Worm (Caenorhabditis elegans): Measurements from ENCODE around the gene ule-5.

Gene ule-5

ce11 chrX:11896708-11897107 lies 13.8 kb downstream of the ule-5 start:
- no peak for TF ChIP-seq K12H6.12 (tag; optimal IDR thresholded peaks at IDR 0.05)
- TF ChIP-seq ceh-91 (GFP tag; IDR thresholded peaks at IDR 0.05) = no peak
- no peak for TF ChIP-seq C17E4.6 (GFP tag; IDR thresholded peaks at IDR 0.05)
- TF ChIP-seq hlh-12 (tag; optimal IDR thresholded peaks at IDR 0.05) = no peak
- no peak for TF ChIP-seq F52B5.7 (tag; optimal IDR thresholded peaks at IDR 0.05)
- no peak for TF ChIP-seq lin-40 (tag; optimal IDR thresholded peaks at IDR 0.05)

- TF ChIP-seq rec-8 (tag; optimal IDR thresholded peaks at IDR 0.05) (no peak), F57A8.1 (GFP tag; optimal IDR thresholded peaks at IDR 0.05) (no peak), ztf-3 (GFP tag; optimal IDR thresholded peaks at IDR 0.05) (no peak)
Observed at ce11 chrX:11898040-11898439, 15.1 kb downstream of the ule-5 start, which contains the start of gene Y62H9A.9. TSS of gene Y62H9A.9 (minus strand) at chrX:11898140.

- no peak for TF ChIP-seq hsf-1 (GFP tag; IDR thresholded peaks at IDR 0.05)
- TF ChIP-seq snpc-1.3 (tag; optimal IDR thresholded peaks at IDR 0.05; ENCODE audit: insufficient read depth) = no peak
- no peak for TF ChIP-seq nfya-1 (tag; optimal IDR thresholded peaks at IDR 0.05; ENCODE audit: borderline replicate concordance, insufficient read depth)
- no peak for TF ChIP-seq tbp1 (GFP tag; optimal IDR thresholded peaks at IDR 0.05)
- TF ChIP-seq unc-130 (GFP tag; optimal IDR thresholded peaks at IDR 0.05) = no peak
- no peak for TF ChIP-seq nhr-80 (tag; optimal IDR thresholded peaks at IDR 0.05)
- no peak for TF ChIP-seq chd-7 (tag; optimal IDR thresholded peaks at IDR 0.05)
- TF ChIP-seq F57A8.1 (GFP tag; optimal IDR thresholded peaks at IDR 0.05) = no peak
- TF ChIP-seq K12H6.12 (tag; optimal IDR thresholded peaks at IDR 0.05) = no peak
- no peak for TF ChIP-seq sptf-2 (GFP tag; optimal IDR thresholded peaks at IDR 0.05)
- no peak for TF ChIP-seq hmg-1.2 (GFP tag; IDR thresholded peaks at IDR 0.05)
- no peak for TF ChIP-seq nhr-90 (tag; optimal IDR thresholded peaks at IDR 0.05)
- no peak for TF ChIP-seq F10E7.11 (tag; optimal IDR thresholded peaks at IDR 0.05)
- no peak for TF ChIP-seq pbrm-1 (GFP tag; IDR thresholded peaks at IDR 0.05)
Observed at ce11 chrX:11899031-11899430, 16.1 kb downstream of the ule-5 start.

- no peak for TF ChIP-seq F55B11.4 (tag; optimal IDR thresholded peaks at IDR 0.05; ENCODE audit: borderline replicate concordance, insufficient read depth)
Observed at ce11 chrX:11902661-11903060, 19.7 kb downstream of the ule-5 start, which contains the start of gene Y62H9A.10. TSS of gene Y62H9A.10 (minus strand) at chrX:11902761.

ce11 chrX:11906626-11907025 lies 23.7 kb downstream of the ule-5 start:
- TF ChIP-seq C06A6.2 (GFP tag; conservative IDR thresholded peaks at IDR 0.05) = no peak
- no peak for TF ChIP-seq madf-8 (GFP tag; conservative IDR thresholded peaks at IDR 0.05)
- no peak for TF ChIP-seq ztf-6 (GFP tag; IDR thresholded peaks at IDR 0.05)
- TF ChIP-seq aptf-3 (GFP tag; IDR thresholded peaks at IDR 0.05) = no peak
- no peak for TF ChIP-seq let-607 (tag; optimal IDR thresholded peaks at IDR 0.05)
- TF ChIP-seq F22D6.2 (tag; optimal IDR thresholded peaks at IDR 0.05) = no peak
- TF ChIP-seq egrh-3 (GFP tag; IDR thresholded peaks at IDR 0.05) = no peak
- no peak for TF ChIP-seq aptf-2 (GFP tag; conservative IDR thresholded peaks at IDR 0.05)
- TF ChIP-seq F33H1.4 (GFP tag; IDR thresholded peaks at IDR 0.05) = no peak

ce11 chrX:11907263-11907662 lies 24.3 kb downstream of the ule-5 start, which contains the start of gene Y62H9A.11:
TSS of gene Y62H9A.11 (minus strand) at chrX:11907363.
- no peak for TF ChIP-seq die-1 (tag; optimal IDR thresholded peaks at IDR 0.05)
- no peak for TF ChIP-seq egrh-3 (GFP tag; IDR thresholded peaks at IDR 0.05)
- TF ChIP-seq bed-2 (GFP tag; IDR thresholded peaks at IDR 0.05) = no peak
- TF ChIP-seq T26A5.8 (tag; optimal IDR thresholded peaks at IDR 0.05) = no peak
- no peak for TF ChIP-seq F57C9.4 (tag; optimal IDR thresholded peaks at IDR 0.05)
- TF ChIP-seq hlh-26 (GFP tag; conservative IDR thresholded peaks at IDR 0.05) = no peak
- no peak for TF ChIP-seq cebp-1 (GFP tag; IDR thresholded peaks at IDR 0.05)
- no peak for TF ChIP-seq cebp-1 (tag; optimal IDR thresholded peaks at IDR 0.05)
- no peak for TF ChIP-seq F57A8.1 (GFP tag; optimal IDR thresholded peaks at IDR 0.05)
- no peak for TF ChIP-seq egl-44 (GFP tag; IDR thresholded peaks at IDR 0.05)
- no peak for TF ChIP-seq snpc-1.1 (tag; optimal IDR thresholded peaks at IDR 0.05; ENCODE audit: insufficient read depth)
- no peak for TF ChIP-seq rpc-1 (optimal IDR thresholded peaks at IDR 0.05)
- TF ChIP-seq rpc-1 (tag; optimal IDR thresholded peaks at IDR 0.05) = no peak
- no peak for TF ChIP-seq sptf-2 (GFP tag; optimal IDR thresholded peaks at IDR 0.05)

Measured in whole organism, young adult.